Worm (Caenorhabditis elegans): ENCODE data around the gene dlhd-1.

Gene dlhd-1

DNA sequence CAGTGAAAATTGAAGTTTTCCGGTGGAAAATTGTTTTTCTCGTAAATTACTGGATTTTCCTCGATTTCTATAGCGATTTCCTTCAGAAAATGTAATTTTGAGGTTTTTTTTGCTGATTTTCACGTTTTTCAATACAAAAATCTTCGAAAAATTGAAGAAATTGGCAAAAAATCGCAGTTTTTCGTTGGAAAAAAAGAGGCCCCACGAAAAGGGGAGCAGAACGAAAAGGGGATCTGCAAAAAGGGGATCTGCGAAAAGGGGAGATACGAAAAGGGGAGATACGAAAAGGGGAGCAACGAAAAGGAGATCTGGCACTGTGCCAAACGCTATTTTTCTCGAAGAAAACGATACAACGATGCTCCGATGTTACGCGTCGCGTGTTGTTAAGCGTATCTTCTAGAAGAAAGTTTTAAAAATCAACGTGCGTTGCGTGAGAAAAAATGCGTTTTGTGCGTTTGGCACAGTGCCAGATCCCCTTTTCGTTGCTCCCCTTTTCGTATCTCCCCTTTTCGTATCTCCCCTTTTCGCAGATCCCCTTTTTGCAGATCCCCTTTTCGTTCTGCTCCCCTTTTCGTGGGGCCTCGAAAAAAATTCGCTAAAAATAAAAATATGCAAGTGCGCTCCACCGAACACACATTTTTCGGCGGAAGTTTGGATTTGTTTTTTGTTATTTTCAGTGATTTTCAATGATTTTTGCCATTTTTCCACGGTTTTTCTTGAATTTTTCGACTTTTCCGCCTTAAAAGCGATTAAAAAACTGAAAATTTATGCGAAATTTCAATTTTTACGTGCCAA lies 37.4 kb downstream of the dlhd-1 start:
- TF ChIP-seq ceh-27 (GFP tag; optimal IDR thresholded peaks at IDR 0.05) (peak; percentile 50), lsl-1 (GFP tag; optimal IDR thresholded peaks at IDR 0.05) (peak; percentile 14), madf-3 (GFP tag; IDR thresholded peaks at IDR 0.05) (peak; percentile 84; the same call in 1 of the 2 replicates), D2030.7 (GFP tag; IDR thresholded peaks at IDR 0.05) (peak; percentile 99), ekl-4 (GFP tag; IDR thresholded peaks at IDR 0.05) (peak; percentile 46; the same call in 1 of the 2 replicates), lin-54 (GFP tag; optimal IDR thresholded peaks at IDR 0.05) (peak; percentile 69), ceh-91 (GFP tag; IDR thresholded peaks at IDR 0.05) (peak; percentile 85), dpl-1 (GFP tag; optimal IDR thresholded peaks at IDR 0.05) (peak; percentile 15), F49E8.2 (tag; optimal IDR thresholded peaks at IDR 0.05; ENCODE audit: insufficient read depth) (peak; percentile 11), rcor-1 (GFP tag; IDR thresholded peaks at IDR 0.05) (peak; percentile 84), hsf-1 (GFP tag; IDR thresholded peaks at IDR 0.05) (peak; percentile 90), madf-8 (GFP tag; conservative IDR thresholded peaks at IDR 0.05) (0 out of 2 replicates have a peak, but pooled peaks have one; percentile 25), ztf-18 (tag; optimal IDR thresholded peaks at IDR 0.05) (peak; percentile 24), attf-3 (GFP tag; conservative IDR thresholded peaks at IDR 0.05) (peak; percentile 77), snpc-3.4 (tag; optimal IDR thresholded peaks at IDR 0.05) (peak; percentile 7), hmg-1.2 (GFP tag; IDR thresholded peaks at IDR 0.05) (peak; percentile 23), unc-130 (GFP tag; optimal IDR thresholded peaks at IDR 0.05) (peak; percentile 46), tlf-1 (GFP tag; optimal IDR thresholded peaks at IDR 0.05) (peak; percentile 3), athp-1 (tag; optimal IDR thresholded peaks at IDR 0.05) (peak; percentile 0), attf-6 (GFP tag; IDR thresholded peaks at IDR 0.05) (0 out of 2 replicates have a peak, but pooled peaks have one; percentile 55), ceh-100 (GFP tag; IDR thresholded peaks at IDR 0.05) (peak; percentile 99), ztf-28 (GFP tag; IDR thresholded peaks at IDR 0.05) (peak; percentile 90), K12H6.12 (tag; optimal IDR thresholded peaks at IDR 0.05) (peak; percentile 42), Y95B8A.8 (GFP tag; IDR thresholded peaks at IDR 0.05) (peak; percentile 78; the same call in 1 of the 2 replicates), lir-1 (GFP tag; conservative IDR thresholded peaks at IDR 0.05) (peak; percentile 71; the same call in 1 of the 2 replicates), F33H1.4 (GFP tag; IDR thresholded peaks at IDR 0.05) (peak; percentile 64), ztf-25 (GFP tag; IDR thresholded peaks at IDR 0.05) (peak; percentile 68; the same call in 1 of the 2 replicates), dox-1 (GFP tag; IDR thresholded peaks at IDR 0.05) (peak; percentile 95), mcd-1 (GFP tag; IDR thresholded peaks at IDR 0.05) (peak; percentile 96), Y67H2A.10 (GFP tag; conservative IDR thresholded peaks at IDR 0.05) (peak; percentile 74), K11D2.4 (GFP tag; IDR thresholded peaks at IDR 0.05) (peak; percentile 60), attf-5 (GFP tag; optimal IDR thresholded peaks at IDR 0.05) (peak; percentile 52), Y79H2A.3 (GFP tag; conservative IDR thresholded peaks at IDR 0.05) (peak; percentile 61; the same call in 1 of the 2 replicates), Y53G8AR.9 (GFP tag; conservative IDR thresholded peaks at IDR 0.05) (peak; percentile 67; the same call in 1 of the 2 replicates), madf-10 (tag; optimal IDR thresholded peaks at IDR 0.05) (peak; percentile 21), pbrm-1 (GFP tag; IDR thresholded peaks at IDR 0.05) (peak; percentile 83), efl-1 (GFP tag; optimal IDR thresholded peaks at IDR 0.05) (peak; percentile 31), bed-2 (GFP tag; IDR thresholded peaks at IDR 0.05) (peak; percentile 63), madf-6 (GFP tag; IDR thresholded peaks at IDR 0.05) (peak; percentile 63), cebp-1 (GFP tag; IDR thresholded peaks at IDR 0.05) (peak; percentile 65), cebp-1 (tag; optimal IDR thresholded peaks at IDR 0.05) (peak; percentile 35), aptf-2 (GFP tag; conservative IDR thresholded peaks at IDR 0.05) (peak; percentile 80), lin-40 (tag; optimal IDR thresholded peaks at IDR 0.05) (peak; percentile 46), lin-26 (GFP tag; IDR thresholded peaks at IDR 0.05) (peak; percentile 71), zim-3 (tag; optimal IDR thresholded peaks at IDR 0.05) (peak; percentile 18), C17E4.6 (GFP tag; IDR thresholded peaks at IDR 0.05) (peak; percentile 56; the same call in 1 of the 2 replicates)
